Fruit fly (Drosophila melanogaster) whole organism, embryonic: ENCODE results near the gene CG31872.

Source experiments
- Bdp1 ChIP-seq: fragments of 200-800 bp; sonication (Bioruptor generic); optimal IDR thresholded peaks from 3 replicates; lab custom pipeline; 2016; ENCODE audit warnings: missing biosample characterization, missing genetic modification characterization
- BtbVII ChIP-seq: fragments of 200-800 bp; sonication (Bioruptor generic); optimal IDR thresholded peaks from 3 replicates; lab custom pipeline; 2017; ENCODE audit warnings: missing biosample characterization, mild to moderate bottlenecking, missing genetic modification characterization
- CG1024 ChIP-seq: fragments of 200-800 bp; sonication (Bioruptor generic); IDR thresholded peaks from 2 replicates; pipeline ENCODE4 v1.3.6; 2022; ENCODE audit warnings: missing biosample characterization, missing genetic modification characterization
- CG10366 ChIP-seq: fragments of 200-800 bp; sonication (Bioruptor generic); IDR thresholded peaks from 2 replicates; pipeline ENCODE4 v1.3.6; 2022; ENCODE audit warnings: missing biosample characterization, missing genetic modification characterization
- CG10565 ChIP-seq: fragments of 200-800 bp; sonication (Bioruptor generic); optimal IDR thresholded peaks from 3 replicates; lab custom pipeline; 2016; ENCODE audit warnings: missing biosample characterization, mild to moderate bottlenecking, missing genetic modification characterization
- CG11093 ChIP-seq: fragments of 200-800 bp; sonication (Bioruptor generic); IDR thresholded peaks from 3 replicates; pipeline ENCODE4 v1.3.6; 2022; ENCODE audit warnings: missing biosample characterization, missing genetic modification characterization
- CG11504 ChIP-seq: fragments of 200-800 bp; sonication (Bioruptor generic); optimal IDR thresholded peaks from 3 replicates; lab custom pipeline; 2019; ENCODE audit warnings: missing biosample characterization, mild to moderate bottlenecking, missing genetic modification characterization, moderate library complexity
- CG12104 ChIP-seq: fragments of 200-800 bp; sonication (Bioruptor generic); optimal IDR thresholded peaks from 3 replicates; lab custom pipeline; 2016; ENCODE audit warnings: missing biosample characterization, missing genetic modification characterization
- CG13287 ChIP-seq: fragments of 200-800 bp; sonication (Bioruptor generic); IDR thresholded peaks from 2 replicates; pipeline ENCODE4 v1.3.6; 2022; ENCODE audit warnings: missing biosample characterization, missing genetic modification characterization; ENCODE audit not compliant: partially characterized antibody
- CG1529 ChIP-seq: fragments of 200-800 bp; sonication (Bioruptor generic); optimal IDR thresholded peaks from 3 replicates; lab custom pipeline; 2018; ENCODE audit warnings: missing biosample characterization, missing genetic modification characterization
- CG17802 ChIP-seq: fragments of 200-800 bp; sonication (Bioruptor generic); optimal IDR thresholded peaks from 2 replicates; lab custom pipeline; 2018; ENCODE audit warnings: missing biosample characterization, mild to moderate bottlenecking, missing genetic modification characterization, moderate library complexity
- CG2199 ChIP-seq: fragments of 200-800 bp; sonication (Bioruptor generic); IDR thresholded peaks from 3 replicates; pipeline ENCODE4 v1.3.6; 2022; ENCODE audit warnings: missing biosample characterization, missing genetic modification characterization
- CG31224 ChIP-seq: fragments of 200-800 bp; sonication (Bioruptor generic); IDR thresholded peaks from 2 replicates; pipeline ENCODE4 v1.3.6; 2022; ENCODE audit warnings: missing biosample characterization, missing genetic modification characterization
- CG34224 ChIP-seq: fragments of 200-800 bp; sonication (Bioruptor generic); IDR thresholded peaks from 3 replicates; pipeline ENCODE4 v1.3.6; 2022; ENCODE audit warnings: missing biosample characterization, missing genetic modification characterization; ENCODE audit not compliant: partially characterized antibody
- CG43689 ChIP-seq: fragments of 200-800 bp; sonication (Bioruptor generic); IDR thresholded peaks from 2 replicates; pipeline ENCODE4 v1.3.6; 2022; ENCODE audit warnings: missing biosample characterization, missing genetic modification characterization
- CG5953 ChIP-seq: fragments of 200-800 bp; sonication (Bioruptor generic); IDR thresholded peaks from 2 replicates; pipeline ENCODE4 v1.3.6; 2022; ENCODE audit warnings: missing biosample characterization, missing genetic modification characterization
- CG6654 ChIP-seq: fragments of 200-800 bp; sonication (Bioruptor generic); optimal IDR thresholded peaks from 2 replicates; lab custom pipeline; 2017; ENCODE audit warnings: missing biosample characterization, mild to moderate bottlenecking, missing genetic modification characterization
- CG8089 ChIP-seq: fragments of 200-800 bp; sonication (Bioruptor generic); optimal IDR thresholded peaks from 3 replicates; lab custom pipeline; 2016; ENCODE audit warnings: missing biosample characterization, missing genetic modification characterization
- CG8388 ChIP-seq: fragments of 200-800 bp; sonication (Bioruptor generic); optimal IDR thresholded peaks from 2 replicates; lab custom pipeline; 2019; ENCODE audit warnings: missing biosample characterization, mild to moderate bottlenecking, missing genetic modification characterization, moderate library complexity
- CG8924 ChIP-seq: fragments of 200-800 bp; optimal IDR thresholded peaks from 3 replicates; lab custom pipeline; 2019; ENCODE audit warnings: missing biosample characterization, mild to moderate bottlenecking, missing genetic modification characterization, moderate library complexity
- CG9797 ChIP-seq: fragments of 200-800 bp; sonication (Bioruptor generic); optimal IDR thresholded peaks from 3 replicates; lab custom pipeline; 2018; ENCODE audit warnings: missing biosample characterization, mild to moderate bottlenecking, missing genetic modification characterization
- CG9932 ChIP-seq: fragments of 200-800 bp; sonication (Bioruptor generic); IDR thresholded peaks from 2 replicates; pipeline ENCODE4 v1.3.6; 2022; ENCODE audit warnings: missing biosample characterization, missing genetic modification characterization
- CkIIα-i1 ChIP-seq: fragments of 200-800 bp; sonication (Bioruptor generic); IDR thresholded peaks from 2 replicates; pipeline ENCODE4 v1.3.6; 2022; ENCODE audit warnings: missing biosample characterization, missing genetic modification characterization
- Dek ChIP-seq: fragments of 200-800 bp; sonication (Bioruptor generic); optimal IDR thresholded peaks from 3 replicates; lab custom pipeline; 2019; ENCODE audit warnings: missing biosample characterization, mild to moderate bottlenecking, missing genetic modification characterization, moderate library complexity
- E2f2 ChIP-seq: fragments of 200-800 bp; sonication (Bioruptor generic); IDR thresholded peaks from 2 replicates; pipeline ENCODE4 v1.3.6; 2022; ENCODE audit warnings: missing biosample characterization, missing genetic modification characterization
- ERR ChIP-seq: fragments of 200-800 bp; sonication (Bioruptor generic); optimal IDR thresholded peaks from 2 replicates; lab custom pipeline; 2016; ENCODE audit warnings: missing biosample characterization, missing genetic modification characterization
- Ets97D ChIP-seq: fragments of 200-800 bp; sonication (Bioruptor generic); optimal IDR thresholded peaks from 3 replicates; lab custom pipeline; 2016; ENCODE audit warnings: missing biosample characterization, missing genetic modification characterization
- Hr39 ChIP-seq: fragments of >200 bp; optimal IDR thresholded peaks from 2 replicates; lab custom pipeline; 2017
- Lpt ChIP-seq: fragments of >200 bp; optimal IDR thresholded peaks from 2 replicates; lab custom pipeline; 2018; ENCODE audit warnings: missing biosample characterization, missing genetic modification characterization
- Poxn ChIP-seq: fragments of 200-800 bp; sonication (Bioruptor generic); IDR thresholded peaks from 2 replicates; pipeline ENCODE4 v1.3.6; 2022; ENCODE audit warnings: missing biosample characterization, missing genetic modification characterization
- Scr ChIP-seq: fragments of 200-800 bp; sonication (Bioruptor generic); IDR thresholded peaks from 2 replicates; pipeline ENCODE4 v1.3.6; 2022; ENCODE audit warnings: missing biosample characterization, missing genetic modification characterization; ENCODE audit not compliant: partially characterized antibody
- al ChIP-seq: fragments of 200-800 bp; sonication (Bioruptor generic); IDR thresholded peaks from 2 replicates; pipeline ENCODE4 v1.3.6; 2022; ENCODE audit warnings: missing biosample characterization, missing genetic modification characterization
- ase ChIP-seq: fragments of 200-800 bp; sonication (Bioruptor generic); IDR thresholded peaks from 3 replicates; pipeline ENCODE4 v1.3.6; 2022; ENCODE audit warnings: missing biosample characterization, missing genetic modification characterization
- cas ChIP-seq: fragments of 200-800 bp; sonication (Bioruptor generic); IDR thresholded peaks from 2 replicates; pipeline ENCODE4 v1.3.6; 2022; ENCODE audit warnings: missing biosample characterization, missing genetic modification characterization
- cwo ChIP-seq: fragments of 200-800 bp; sonication (Bioruptor generic); optimal IDR thresholded peaks from 3 replicates; lab custom pipeline; 2017; ENCODE audit warnings: missing biosample characterization, missing genetic modification characterization, mild to moderate bottlenecking, moderate library complexity, missing genetic modification reagents
- dan ChIP-seq: fragments of 200-800 bp; sonication (Bioruptor generic); IDR thresholded peaks from 2 replicates; pipeline ENCODE4 v1.3.6; 2022; ENCODE audit warnings: missing biosample characterization, missing genetic modification characterization
- esg ChIP-seq: fragments of 200-800 bp; sonication (Bioruptor generic); conservative IDR thresholded peaks from 2 replicates; pipeline ENCODE4 v1.3.6; 2022; ENCODE audit warnings: missing biosample characterization, missing genetic modification characterization
- eve ChIP-seq, 2 experiments: fragments of >200 bp; optimal IDR thresholded peaks; 2 replicates each; lab custom pipeline; 2017; ENCODE audit warnings: missing biosample characterization in 2 of 2, missing genetic modification characterization in 2 of 2
- exex ChIP-seq: fragments of 200-800 bp; sonication (Bioruptor generic); optimal IDR thresholded peaks from 4 replicates; lab custom pipeline; 2018; ENCODE audit warnings: missing biosample characterization, mild to moderate bottlenecking, missing genetic modification characterization, moderate library complexity
- fd96Cb ChIP-seq: fragments of 200-800 bp; sonication (Bioruptor generic); optimal IDR thresholded peaks from 2 replicates; lab custom pipeline; 2018; ENCODE audit warnings: missing biosample characterization, mild to moderate bottlenecking, missing genetic modification characterization, moderate library complexity
- ken ChIP-seq: fragments of 200-800 bp; sonication (Bioruptor generic); IDR thresholded peaks from 3 replicates; pipeline ENCODE4 v1.3.6; 2022; ENCODE audit warnings: missing biosample characterization, missing genetic modification characterization
- nmo ChIP-seq: fragments of 200-800 bp; sonication (Bioruptor generic); optimal IDR thresholded peaks from 2 replicates; lab custom pipeline; 2018; ENCODE audit warnings: missing biosample characterization, mild to moderate bottlenecking, missing genetic modification characterization, moderate library complexity
- nom ChIP-seq: fragments of 200-800 bp; sonication (Bioruptor generic); optimal IDR thresholded peaks from 2 replicates; lab custom pipeline; 2017; ENCODE audit warnings: missing biosample characterization, missing genetic modification characterization, mild to moderate bottlenecking, moderate library complexity, missing genetic modification reagents
- oc ChIP-seq: fragments of 200-800 bp; sonication (Bioruptor generic); optimal IDR thresholded peaks from 2 replicates; lab custom pipeline; 2018; ENCODE audit warnings: missing biosample characterization, mild to moderate bottlenecking, missing genetic modification characterization, moderate library complexity
- onecut ChIP-seq: fragments of 200-800 bp; sonication (Bioruptor generic); IDR thresholded peaks from 2 replicates; pipeline ENCODE4 v1.3.6; 2022; ENCODE audit warnings: missing biosample characterization, missing genetic modification characterization
- peb ChIP-seq: fragments of 200-800 bp; sonication (Bioruptor generic); IDR thresholded peaks from 2 replicates; pipeline ENCODE4 v1.3.6; 2022; ENCODE audit warnings: missing biosample characterization, missing genetic modification characterization
- phol ChIP-seq: fragments of 200-800 bp; sonication (Bioruptor generic); optimal IDR thresholded peaks from 3 replicates; lab custom pipeline; 2018; ENCODE audit warnings: missing biosample characterization, mild to moderate bottlenecking, missing genetic modification characterization, moderate library complexity
- ssp ChIP-seq: fragments of 200-800 bp; sonication (Bioruptor generic); IDR thresholded peaks from 2 replicates; pipeline ENCODE4 v1.3.6; 2022; ENCODE audit warnings: missing biosample characterization, missing genetic modification characterization
- stwl ChIP-seq: fragments of 200-800 bp; sonication (Bioruptor generic); optimal IDR thresholded peaks from 3 replicates; lab custom pipeline; 2018; ENCODE audit warnings: missing biosample characterization, mild to moderate bottlenecking, missing genetic modification characterization, moderate library complexity
- vnd ChIP-seq: fragments of 200-800 bp; sonication (Bioruptor generic); IDR thresholded peaks from 3 replicates; pipeline ENCODE4 v1.3.6; 2022; ENCODE audit warnings: missing biosample characterization, missing genetic modification characterization; ENCODE audit not compliant: partially characterized antibody
- wek ChIP-seq: fragments of 200-800 bp; sonication (Bioruptor generic); optimal IDR thresholded peaks from 3 replicates; lab custom pipeline; 2018; ENCODE audit warnings: missing biosample characterization, mild to moderate bottlenecking, missing genetic modification characterization, moderate library complexity

CG31872 gene

dm6 chr2L:10616767-10617166 lies 23.0 kb upstream of the CG31872 start (continued):
- peak in 1 of 2 experiments; percentile 88 for TF ChIP-seq eve (GFP tag; optimal IDR thresholded peaks at IDR 0.05; lab: Kevin White, UChicago)
- peak; percentile 65 for TF ChIP-seq nom (GFP tag; lab: Kevin White, UChicago)
- TF ChIP-seq vnd (GFP tag; lab: Robert Waterston, UW): no peak
- peak; percentile 36 for TF ChIP-seq CG8089
- peak; percentile 73 for TF ChIP-seq CG11093 (GFP tag; lab: Robert Waterston, UW)
- no peak for TF ChIP-seq CG34224 (GFP tag; lab: Robert Waterston, UW)
- TF ChIP-seq CG31224 (GFP tag; lab: Robert Waterston, UW): peak; percentile 49
- peak; percentile 52 for TF ChIP-seq esg
- TF ChIP-seq Dek: peak; percentile 39
- TF ChIP-seq Ets97D: no peak
- TF ChIP-seq ase (GFP tag; lab: Robert Waterston, UW): peak; percentile 76; the same call in 1 of the 3 replicates
- TF ChIP-seq CG10565 (GFP tag; lab: Kevin White, UChicago): peak; percentile 3
- TF ChIP-seq CG2199 (GFP tag; lab: Robert Waterston, UW): peak; percentile 79; the same call in 2 of the 3 replicates
- TF ChIP-seq phol (tag; lab: Kevin White, UChicago): peak; percentile 81
- peak; percentile 66 for TF ChIP-seq CG8924
- TF ChIP-seq peb (GFP tag; lab: Robert Waterston, UW): peak; percentile 80
- peak; percentile 67; the same call in 1 of the 2 replicates for TF ChIP-seq E2f2 (GFP tag; lab: Robert Waterston, UW)
- peak; percentile 80 for TF ChIP-seq nmo
- no peak for TF ChIP-seq dan (GFP tag; lab: Robert Waterston, UW)
- TF ChIP-seq CG9797: no peak
- no peak for TF ChIP-seq exex (tag; lab: Kevin White, UChicago)
- TF ChIP-seq CG9932 (GFP tag; lab: Robert Waterston, UW): no peak
- no peak for TF ChIP-seq Hr39 (lab: Kevin White, UChicago)
- TF ChIP-seq CG11504 (tag; lab: Kevin White, UChicago): peak; percentile 99
- 0 out of 2 replicates have a peak, but pooled peaks have one; percentile 37 for TF ChIP-seq al (GFP tag; lab: Robert Waterston, UW)
- peak; percentile 71 for TF ChIP-seq oc (tag; lab: Kevin White, UChicago)
- peak; percentile 42 for TF ChIP-seq onecut (GFP tag; lab: Robert Waterston, UW)
- TF ChIP-seq Lpt (GFP tag; lab: Kevin White, UChicago): no peak
- 0 out of 2 replicates have a peak, but pooled peaks have one; percentile 37 for TF ChIP-seq cas (GFP tag; lab: Robert Waterston, UW)
- TF ChIP-seq CG13287 (GFP tag; lab: Robert Waterston, UW): no peak
- peak; percentile 4 for TF ChIP-seq CG6654 (GFP tag; lab: Kevin White, UChicago)
- peak; percentile 34 for TF ChIP-seq BtbVII (GFP tag; lab: Kevin White, UChicago)
- peak; percentile 82 for TF ChIP-seq CG8388 (GFP tag; lab: Kevin White, UChicago)
- TF ChIP-seq CG10366: peak; percentile 83
- peak; percentile 21 for TF ChIP-seq CG12104 (GFP tag; lab: Kevin White, UChicago)
- TF ChIP-seq Scr: no peak
- no peak for TF ChIP-seq CkIIα-i1 (GFP tag; lab: Robert Waterston, UW)
- TF ChIP-seq Bdp1 (GFP tag; lab: Kevin White, UChicago): peak; percentile 6
- peak; percentile 81 for TF ChIP-seq fd96Cb
- no peak for TF ChIP-seq Poxn (GFP tag; lab: Robert Waterston, UW)
- TF ChIP-seq ssp (GFP tag; lab: Robert Waterston, UW): peak; percentile 49
- 0 out of 2 replicates have a peak, but pooled peaks have one; percentile 42 for TF ChIP-seq CG43689
- TF ChIP-seq CG17802 (tag; lab: Kevin White, UChicago): peak; percentile 30
- peak; percentile 34 for TF ChIP-seq cwo
- peak; percentile 86 for TF ChIP-seq ken (GFP tag; lab: Robert Waterston, UW)
- peak; percentile 42 for TF ChIP-seq ERR (GFP tag; lab: Kevin White, UChicago)
- peak; percentile 55 for TF ChIP-seq CG1529
- TF ChIP-seq stwl (tag; lab: Kevin White, UChicago): peak; percentile 24
- TF ChIP-seq CG5953: peak; percentile 60
- no peak for TF ChIP-seq wek (GFP tag; lab: Kevin White, UChicago)
- peak; percentile 50; the same call in 1 of the 2 replicates for TF ChIP-seq CG1024 (GFP tag; lab: Robert Waterston, UW)
